Worm (Caenorhabditis elegans) whole organism, young adult: ENCODE measurements around the gene chil-6.

Experiments used
- B0035.1 ChIP-seq: sonication (generic microtip); optimal IDR thresholded peaks from 2 replicates; lab custom pipeline; 2016; ENCODE audit warnings: missing genetic modification characterization, mild to moderate bottlenecking, missing compliant biosample characterization, missing genotype, missing genetic modification reagents
- B0336.3 ChIP-seq: fragments of 200-800 bp; sonication (Bioruptor generic); IDR thresholded peaks from 2 replicates; pipeline ENCODE4 v1.3.6; 2022; ENCODE audit warnings: missing genetic modification characterization, missing compliant biosample characterization
- C06A6.2 ChIP-seq: fragments of 200-800 bp; sonication (Bioruptor generic); conservative IDR thresholded peaks from 2 replicates; pipeline ENCODE4 v1.3.6; 2022; ENCODE audit warnings: missing genetic modification characterization, missing compliant biosample characterization
- C17E4.6 ChIP-seq: fragments of 200-800 bp; sonication (Bioruptor generic); IDR thresholded peaks from 2 replicates; pipeline ENCODE4 v1.3.6; 2022; ENCODE audit warnings: missing genetic modification reagents, missing genetic modification characterization, missing compliant biosample characterization
- F10E7.11 ChIP-seq: sonication (generic microtip); optimal IDR thresholded peaks from 2 replicates; lab custom pipeline; 2017; ENCODE audit warnings: mild to moderate bottlenecking, missing genetic modification characterization, moderate library complexity, missing compliant biosample characterization
- Y53G8AR.9 ChIP-seq: fragments of 200-800 bp; sonication (Bioruptor generic); conservative IDR thresholded peaks from 2 replicates; pipeline ENCODE4 v1.3.6; 2022; ENCODE audit warnings: missing genetic modification reagents, missing genetic modification characterization, missing compliant biosample characterization
- Y56A3A.18 ChIP-seq: fragments of 200-800 bp; sonication (Bioruptor generic); IDR thresholded peaks from 2 replicates; pipeline ENCODE4 v1.3.6; 2022; ENCODE audit warnings: missing genetic modification reagents, missing genetic modification characterization, missing compliant biosample characterization
- Y79H2A.3 ChIP-seq: fragments of 200-800 bp; sonication (Bioruptor generic); conservative IDR thresholded peaks from 2 replicates; pipeline ENCODE4 v1.3.6; 2022; ENCODE audit warnings: missing genetic modification reagents, missing genetic modification characterization, missing compliant biosample characterization
- ZK185.1 ChIP-seq: sonication (generic microtip); optimal IDR thresholded peaks from 2 replicates; lab custom pipeline; 2016; ENCODE audit warnings: mild to moderate bottlenecking, missing genetic modification characterization, missing compliant biosample characterization; ENCODE audit not compliant: poor library complexity, severe bottlenecking
- aptf-3 ChIP-seq: fragments of 200-800 bp; sonication (Bioruptor generic); IDR thresholded peaks from 2 replicates; pipeline ENCODE4 v1.3.6; 2022; ENCODE audit warnings: missing genetic modification characterization, missing compliant biosample characterization
- atf-7 ChIP-seq: sonication (generic microtip); optimal IDR thresholded peaks from 2 replicates; lab custom pipeline; 2017; ENCODE audit warnings: mild to moderate bottlenecking, missing genetic modification characterization, missing compliant biosample characterization
- chd-7 ChIP-seq: sonication (generic microtip); optimal IDR thresholded peaks from 2 replicates; lab custom pipeline; 2016; ENCODE audit warnings: mild to moderate bottlenecking, missing genetic modification characterization, moderate library complexity, missing compliant biosample characterization
- dpl-1 ChIP-seq: fragments of 150-350 bp; optimal IDR thresholded peaks from 2 replicates; lab custom pipeline; 2014; ENCODE audit warnings: missing biosample characterization, missing genetic modification reagents, missing genetic modification characterization
- efl-1 ChIP-seq: fragments of 150-350 bp; optimal IDR thresholded peaks from 2 replicates; lab custom pipeline; 2014; ENCODE audit warnings: missing biosample characterization, missing genetic modification reagents, missing genetic modification characterization
- egl-18 ChIP-seq: fragments of 200-800 bp; sonication (Bioruptor generic); IDR thresholded peaks from 2 replicates; pipeline ENCODE4 v1.3.6; 2022; ENCODE audit warnings: missing genetic modification reagents, missing genetic modification characterization, missing compliant biosample characterization
- egl-44 ChIP-seq: fragments of 200-800 bp; sonication (Bioruptor generic); IDR thresholded peaks from 2 replicates; pipeline ENCODE4 v1.3.6; 2022; ENCODE audit warnings: missing genetic modification reagents, missing genetic modification characterization, missing compliant biosample characterization
- ekl-4 ChIP-seq: fragments of 200-800 bp; sonication (Bioruptor generic); IDR thresholded peaks from 2 replicates; pipeline ENCODE4 v1.3.6; 2022; ENCODE audit warnings: missing genetic modification reagents, missing genetic modification characterization, missing compliant biosample characterization
- ets-4 ChIP-seq: fragments of 200-800 bp; sonication (Bioruptor generic); optimal IDR thresholded peaks from 2 replicates; lab custom pipeline; 2018; ENCODE audit warnings: mild to moderate bottlenecking, missing genetic modification characterization, missing compliant biosample characterization
- fkh-3 ChIP-seq: sonication (generic microtip); optimal IDR thresholded peaks from 2 replicates; lab custom pipeline; 2016; ENCODE audit warnings: mild to moderate bottlenecking, missing genetic modification characterization, missing compliant biosample characterization
- gei-17 ChIP-seq: fragments of 200-800 bp; sonication (Bioruptor generic); optimal IDR thresholded peaks from 2 replicates; lab custom pipeline; 2018; ENCODE audit warnings: mild to moderate bottlenecking, missing genetic modification characterization, missing compliant biosample characterization
- him-1 ChIP-seq: sonication (generic microtip); optimal IDR thresholded peaks from 2 replicates; lab custom pipeline; 2016; ENCODE audit warnings: missing genotype, missing genetic modification reagents, missing genetic modification characterization, missing compliant biosample characterization
- hmg-1.2 ChIP-seq: fragments of 200-800 bp; sonication (Bioruptor generic); IDR thresholded peaks from 2 replicates; pipeline ENCODE4 v1.3.6; 2022; ENCODE audit warnings: missing genetic modification reagents, missing genetic modification characterization, missing compliant biosample characterization
- hrde-1 ChIP-seq: sonication (generic microtip); optimal IDR thresholded peaks from 2 replicates; lab custom pipeline; 2016; ENCODE audit warnings: missing genetic modification characterization, mild to moderate bottlenecking, missing compliant biosample characterization, moderate library complexity, missing genotype, missing genetic modification reagents, borderline replicate concordance
- let-526 ChIP-seq: fragments of 200-800 bp; sonication (Bioruptor generic); IDR thresholded peaks from 2 replicates; pipeline ENCODE4 v1.3.6; 2022; ENCODE audit warnings: missing genetic modification reagents, missing genetic modification characterization, missing compliant biosample characterization
- madf-10 ChIP-seq: sonication (generic microtip); optimal IDR thresholded peaks from 2 replicates; lab custom pipeline; 2016; ENCODE audit warnings: mild to moderate bottlenecking, missing genetic modification characterization, missing compliant biosample characterization
- madf-3 ChIP-seq: fragments of 200-800 bp; sonication (Bioruptor generic); IDR thresholded peaks from 2 replicates; pipeline ENCODE4 v1.3.6; 2022; ENCODE audit warnings: missing genetic modification reagents, missing genetic modification characterization, missing compliant biosample characterization
- mel-28 ChIP-seq: sonication (generic microtip); optimal IDR thresholded peaks from 2 replicates; lab custom pipeline; 2016; ENCODE audit warnings: borderline replicate concordance, mild to moderate bottlenecking, missing genetic modification characterization, missing compliant biosample characterization
- mxl-1 ChIP-seq: sonication (generic microtip); optimal IDR thresholded peaks from 2 replicates; lab custom pipeline; 2016; ENCODE audit warnings: missing genetic modification characterization, missing compliant biosample characterization
- nhr-120 ChIP-seq: fragments of 200-800 bp; sonication (Bioruptor generic); IDR thresholded peaks from 2 replicates; pipeline ENCODE4 v1.3.6; 2022; ENCODE audit warnings: missing genetic modification characterization, missing compliant biosample characterization
- nhr-80 ChIP-seq: sonication (generic microtip); optimal IDR thresholded peaks from 2 replicates; lab custom pipeline; 2016; ENCODE audit warnings: missing genetic modification characterization, missing compliant biosample characterization
- rcor-1 ChIP-seq: fragments of 200-800 bp; sonication (Bioruptor generic); IDR thresholded peaks from 2 replicates; pipeline ENCODE4 v1.3.6; 2022; ENCODE audit warnings: missing genetic modification reagents, missing genetic modification characterization, missing compliant biosample characterization
- repo-1 ChIP-seq: sonication (generic microtip); optimal IDR thresholded peaks from 2 replicates; lab custom pipeline; 2017; ENCODE audit warnings: mild to moderate bottlenecking, missing genetic modification characterization, missing compliant biosample characterization
- tbx-9 ChIP-seq: sonication (generic microtip); optimal IDR thresholded peaks from 2 replicates; lab custom pipeline; 2016; ENCODE audit warnings: borderline replicate concordance, missing genetic modification characterization, inconsistent platforms, missing compliant biosample characterization
- tlf-1 ChIP-seq: fragments of 200-800 bp; sonication (Bioruptor generic); optimal IDR thresholded peaks from 2 replicates; lab custom pipeline; 2018; ENCODE audit warnings: mild to moderate bottlenecking, missing genetic modification characterization, missing compliant biosample characterization
- unc-130 ChIP-seq: sonication (generic microtip); optimal IDR thresholded peaks from 2 replicates; lab custom pipeline; 2016; ENCODE audit warnings: missing genetic modification reagents, missing genetic modification characterization, missing compliant biosample characterization
- unc-62 ChIP-seq: fragments of 150-350 bp; optimal IDR thresholded peaks from 2 replicates; lab custom pipeline; 2014; ENCODE audit warnings: missing biosample characterization, missing genetic modification reagents, missing genetic modification characterization
- zim-3 ChIP-seq: sonication (generic microtip); optimal IDR thresholded peaks from 2 replicates; lab custom pipeline; 2017; ENCODE audit warnings: mild to moderate bottlenecking, missing genetic modification characterization, moderate library complexity, missing compliant biosample characterization
- ztf-18 ChIP-seq: sonication (generic microtip); optimal IDR thresholded peaks from 2 replicates; lab custom pipeline; 2016; ENCODE audit warnings: missing genotype, mild to moderate bottlenecking, missing genetic modification characterization, missing compliant biosample characterization

Gene chil-6

DNA sequence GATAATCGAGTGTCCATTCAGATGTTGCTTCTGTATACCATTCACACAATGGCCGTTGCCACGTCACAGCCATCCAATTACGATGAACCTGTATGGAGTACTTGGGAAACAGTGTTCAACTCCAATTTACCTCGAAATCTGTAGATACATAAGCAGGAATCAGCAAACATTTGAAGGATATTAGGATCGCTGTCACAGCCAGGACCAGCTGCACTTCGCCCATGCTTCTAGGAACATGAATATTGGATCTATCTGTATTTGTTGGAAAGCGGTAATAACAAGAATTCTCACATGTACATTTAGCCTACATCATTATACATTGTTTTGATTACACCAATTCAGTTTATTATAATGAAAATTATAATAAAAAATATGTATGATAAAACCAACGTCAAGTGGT lies 28.5 kb upstream of the chil-6 start, which contains the start of gene algn-8:
algn-8 (minus strand) TSS at position 227 of the 400 bp plus-strand sequence.
- TF ChIP-seq C17E4.6 (no peak), ztf-18 (tag; lab: Kevin White, UChicago) (no peak), repo-1 (tag; lab: Kevin White, UChicago) (peak; percentile 67), gei-17 (no peak), aptf-3 (GFP tag; lab: Robert Waterston, UW) (0 out of 2 replicates have a peak, but pooled peaks have one; percentile 66), hmg-1.2 (GFP tag; lab: Robert Waterston, UW) (peak; percentile 19; the same call in 1 of the 2 replicates), Y53G8AR.9 (peak; percentile 71), Y56A3A.18 (GFP tag; lab: Robert Waterston, UW) (0 out of 2 replicates have a peak, but pooled peaks have one; percentile 33), B0336.3 (peak; percentile 62), rcor-1 (GFP tag; lab: Robert Waterston, UW) (no peak), nhr-120 (GFP tag; lab: Robert Waterston, UW) (no peak), zim-3 (peak; percentile 36), egl-18 (GFP tag; lab: Robert Waterston, UW) (no peak), efl-1 (GFP tag; lab: Kevin White, UChicago) (no peak), ekl-4 (GFP tag; lab: Robert Waterston, UW) (0 out of 2 replicates have a peak, but pooled peaks have one; percentile 24), tbx-9 (tag; lab: Kevin White, UChicago) (no peak), tlf-1 (GFP tag; lab: Kevin White, UChicago) (peak; percentile 3), unc-130 (GFP tag; lab: Kevin White, UChicago) (peak; percentile 55), egl-44 (GFP tag; lab: Robert Waterston, UW) (no peak), B0035.1 (tag; lab: Kevin White, UChicago) (no peak), F10E7.11 (tag; lab: Kevin White, UChicago) (no peak), hrde-1 (tag; lab: Kevin White, UChicago) (peak; percentile 50), ets-4 (GFP tag; lab: Kevin White, UChicago) (no peak), madf-3 (GFP tag; lab: Robert Waterston, UW) (0 out of 2 replicates have a peak, but pooled peaks have one; percentile 12), chd-7 (tag; lab: Kevin White, UChicago) (peak; percentile 45), madf-10 (tag; lab: Kevin White, UChicago) (peak; percentile 9), atf-7 (tag; lab: Kevin White, UChicago) (peak; percentile 45), nhr-80 (tag; lab: Kevin White, UChicago) (no peak)

DNA sequence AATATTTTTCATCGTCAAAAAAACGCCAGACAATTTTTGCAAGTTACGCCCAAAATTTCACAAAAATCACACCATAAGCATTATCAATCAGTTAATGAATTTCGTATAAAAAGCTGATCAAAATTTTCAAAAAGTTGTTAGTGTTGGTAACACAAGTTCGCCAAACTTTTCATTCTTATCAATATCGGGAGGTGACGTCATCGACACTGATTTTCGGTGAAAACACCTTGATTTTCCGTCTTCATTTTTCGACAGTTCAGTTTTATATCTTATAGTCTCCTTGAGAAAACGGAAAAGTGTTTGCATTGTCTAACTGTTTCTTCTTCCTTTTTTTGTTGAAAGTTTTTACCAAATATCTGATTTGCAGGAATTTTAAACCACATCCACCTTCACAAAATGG lies 23.1 kb upstream of the chil-6 start, which contains the start of gene C08H9.15:
C08H9.15 (plus strand) TSS at position 368 of the 400 bp plus-strand sequence.
- TF ChIP-seq aptf-3 (GFP tag; lab: Robert Waterston, UW) (no peak), fkh-3 (tag; lab: Kevin White, UChicago) (no peak), madf-10 (tag; lab: Kevin White, UChicago) (no peak), unc-62 (GFP tag; lab: Kevin White, UChicago) (no peak), mxl-1 (tag; lab: Kevin White, UChicago) (no peak), Y79H2A.3 (no peak), mel-28 (no peak), him-1 (tag; lab: Kevin White, UChicago) (no peak), nhr-120 (GFP tag; lab: Robert Waterston, UW) (no peak), ZK185.1 (tag; lab: Kevin White, UChicago) (no peak), dpl-1 (GFP tag; lab: Kevin White, UChicago) (no peak), let-526 (GFP tag; lab: Robert Waterston, UW) (no peak), ekl-4 (GFP tag; lab: Robert Waterston, UW) (no peak), C06A6.2 (GFP tag; lab: Robert Waterston, UW) (no peak)
